6 fruit fly cellular contexts compared by ENCODE assay signal in genomic region chrX:7710439-7711154, dm6.
TF ChIP-seq lines count a peak whose summit lies in the region.

No protein-coding gene starts in this region.

- peak; percentile 96 for TF ChIP-seq CTCF in S2 (optimal IDR thresholded peaks at IDR 0.05; lab: Kevin White, UChicago)
- peak; percentile 99 for TF ChIP-seq CTCF in whole organism, embryonic (GFP tag; optimal IDR thresholded peaks at IDR 0.05; lab: Kevin White, UChicago)

TF ChIP-seq in whole organism, adult, 20 proteins besides CTCF, POLR2A, EP300 and RAD21 (continues in another document):
- TF ChIP-seq CG1620 (GFP tag; optimal IDR thresholded peaks at IDR 0.05; lab: Kevin White, UChicago) (peak; percentile 67), Clk (GFP tag; optimal IDR thresholded peaks at IDR 0.05; lab: Kevin White, UChicago) (no peak), cic (GFP tag; optimal IDR thresholded peaks at IDR 0.05; lab: Kevin White, UChicago) (no peak), bab1 (GFP tag; optimal IDR thresholded peaks at IDR 0.05; lab: Kevin White, UChicago) (no peak), CG12768 (GFP tag; optimal IDR thresholded peaks at IDR 0.05; lab: Kevin White, UChicago) (no peak), Mnt (GFP tag; optimal IDR thresholded peaks at IDR 0.05; lab: Kevin White, UChicago) (peak; percentile 81), Crg-1 (GFP tag; optimal IDR thresholded peaks at IDR 0.05; lab: Kevin White, UChicago) (peak; percentile 20), pad (GFP tag; optimal IDR thresholded peaks at IDR 0.05; lab: Kevin White, UChicago) (peak; percentile 34), CG7045 (GFP tag; optimal IDR thresholded peaks at IDR 0.05; lab: Kevin White, UChicago) (no peak), toe (GFP tag; optimal IDR thresholded peaks at IDR 0.05; lab: Kevin White, UChicago) (no peak), cnc (optimal IDR thresholded peaks at IDR 0.05; lab: Kevin White, UChicago) (no peak), CG33017 (tag; optimal IDR thresholded peaks at IDR 0.05; lab: Kevin White, UChicago) (no peak), tj (GFP tag; optimal IDR thresholded peaks at IDR 0.05; lab: Kevin White, UChicago) (peak; percentile 18), CG11617 (GFP tag; optimal IDR thresholded peaks at IDR 0.05; lab: Kevin White, UChicago) (no peak), Hr96 (GFP tag; optimal IDR thresholded peaks at IDR 0.05; lab: Kevin White, UChicago) (peak; percentile 26), CG7101 (tag; optimal IDR thresholded peaks at IDR 0.05; lab: Kevin White, UChicago) (peak; percentile 38), CG5204 (GFP tag; optimal IDR thresholded peaks at IDR 0.05; lab: Kevin White, UChicago) (no peak), ovo (GFP tag; optimal IDR thresholded peaks at IDR 0.05; lab: Kevin White, UChicago) (peak; percentile 81), CG14711 (tag; optimal IDR thresholded peaks at IDR 0.05; lab: Kevin White, UChicago) (no peak)

TF ChIP-seq in whole organism, embryonic, 481 proteins besides CTCF, POLR2A, EP300 and RAD21 (continues in another document):
- no peak for TF ChIP-seq zfh2 (GFP tag; optimal IDR thresholded peaks at IDR 0.05; lab: Kevin White, UChicago)
- no peak for TF ChIP-seq tio (GFP tag; optimal IDR thresholded peaks at IDR 0.05; lab: Kevin White, UChicago)
- TF ChIP-seq Oaz (GFP tag; IDR thresholded peaks at IDR 0.05; lab: Robert Waterston, UW) = no peak
- no peak for TF ChIP-seq nerfin-2 (GFP tag; IDR thresholded peaks at IDR 0.05; lab: Robert Waterston, UW; ENCODE audit: partially characterized antibody)
- TF ChIP-seq CG4328 (GFP tag; optimal IDR thresholded peaks at IDR 0.05; lab: Kevin White, UChicago) = no peak
- TF ChIP-seq CG14860 (GFP tag; IDR thresholded peaks at IDR 0.05; lab: Robert Waterston, UW; ENCODE audit: partially characterized antibody) = no peak
- no peak for TF ChIP-seq CG10959 (GFP tag; IDR thresholded peaks at IDR 0.05; lab: Robert Waterston, UW)
- no peak for TF ChIP-seq mirr (GFP tag; optimal IDR thresholded peaks at IDR 0.05; lab: Kevin White, UChicago)
- TF ChIP-seq YL-1 (GFP tag; optimal IDR thresholded peaks at IDR 0.05; lab: Kevin White, UChicago) = no peak
- no peak for TF ChIP-seq cato (GFP tag; optimal IDR thresholded peaks at IDR 0.05; lab: Kevin White, UChicago; ENCODE audit: borderline replicate concordance)
- no peak for TF ChIP-seq CG13424 (tag; optimal IDR thresholded peaks at IDR 0.05; lab: Kevin White, UChicago)
- TF ChIP-seq zen2 (GFP tag; IDR thresholded peaks at IDR 0.05; lab: Robert Waterston, UW; ENCODE audit: partially characterized antibody) = no peak
- TF ChIP-seq run (tag; optimal IDR thresholded peaks at IDR 0.05; lab: Kevin White, UChicago) = no peak
- TF ChIP-seq kni (GFP tag; optimal IDR thresholded peaks at IDR 0.05; lab: Kevin White, UChicago) = no peak
- TF ChIP-seq mld (GFP tag; IDR thresholded peaks at IDR 0.05; lab: Robert Waterston, UW; ENCODE audit: partially characterized antibody) = no peak
- peak; percentile 6 for TF ChIP-seq CG12299 (tag; optimal IDR thresholded peaks at IDR 0.05; lab: Kevin White, UChicago)
- TF ChIP-seq CG13287 (GFP tag; IDR thresholded peaks at IDR 0.05; lab: Robert Waterston, UW; ENCODE audit: partially characterized antibody) = peak; percentile 34
- no peak for TF ChIP-seq CG7372 (GFP tag; IDR thresholded peaks at IDR 0.05; lab: Robert Waterston, UW)

TF ChIP-seq in whole organism, prepupa, 60 proteins besides CTCF, POLR2A, EP300 and RAD21 (continues in another document):
- TF ChIP-seq dac (GFP tag; optimal IDR thresholded peaks at IDR 0.05; lab: Kevin White, UChicago) (peak; percentile 10), CG34406 (GFP tag; optimal IDR thresholded peaks at IDR 0.05; lab: Kevin White, UChicago) (no peak), fd59A (GFP tag; optimal IDR thresholded peaks at IDR 0.05; lab: Kevin White, UChicago) (no peak), CG6276 (GFP tag; optimal IDR thresholded peaks at IDR 0.05; lab: Kevin White, UChicago) (peak; percentile 23), Hr39 (GFP tag; optimal IDR thresholded peaks at IDR 0.05; lab: Kevin White, UChicago) (peak; percentile 32), CG11762 (GFP tag; optimal IDR thresholded peaks at IDR 0.05; lab: Kevin White, UChicago; ENCODE audit: insufficient read depth) (no peak), cyc (GFP tag; optimal IDR thresholded peaks at IDR 0.05; lab: Kevin White, UChicago) (peak; percentile 44), esn (GFP tag; optimal IDR thresholded peaks at IDR 0.05; lab: Kevin White, UChicago) (peak; percentile 20), CG8119 (GFP tag; IDR thresholded peaks at IDR 0.05; lab: Robert Waterston, UW) (peak; percentile 36; the same call in 2 of the 3 replicates), Hr38 (GFP tag; optimal IDR thresholded peaks at IDR 0.05; lab: Kevin White, UChicago) (no peak), vri (GFP tag; optimal IDR thresholded peaks at IDR 0.05; lab: Kevin White, UChicago) (no peak), Hr4 (GFP tag; optimal IDR thresholded peaks at IDR 0.05; lab: Kevin White, UChicago) (no peak), OdsH (GFP tag; optimal IDR thresholded peaks at IDR 0.05; lab: Kevin White, UChicago) (no peak), svp (GFP tag; lab: Kevin White, UChicago) (peak; percentile 66), CG6808 (GFP tag; optimal IDR thresholded peaks at IDR 0.05; lab: Kevin White, UChicago) (peak; percentile 100), CG6854 (GFP tag; optimal IDR thresholded peaks at IDR 0.05; lab: Kevin White, UChicago) (no peak), CG6792 (GFP tag; optimal IDR thresholded peaks at IDR 0.05; lab: Kevin White, UChicago) (no peak), CG10669 (GFP tag; optimal IDR thresholded peaks at IDR 0.05; lab: Kevin White, UChicago) (no peak), Met (GFP tag; optimal IDR thresholded peaks at IDR 0.05; lab: Kevin White, UChicago) (no peak), fkh (GFP tag; optimal IDR thresholded peaks at IDR 0.05; lab: Kevin White, UChicago) (peak; percentile 50)

TF ChIP-seq in whole organism, pupa, 21 proteins besides CTCF, POLR2A, EP300 and RAD21:
- TF ChIP-seq CG12605 (GFP tag; IDR thresholded peaks at IDR 0.05; lab: Robert Waterston, UW) (peak; percentile 47; the same call in 1 of the 2 replicates), CG4496 (GFP tag; IDR thresholded peaks at IDR 0.05; lab: Robert Waterston, UW) (no peak)
TF ChIP-seq in whole organism, pupa: peak in this region for 1.

TF ChIP-seq in whole organism, wandering third instar larva, 38 proteins besides CTCF, POLR2A, EP300 and RAD21:
- TF ChIP-seq GATAd (GFP tag; optimal IDR thresholded peaks at IDR 0.05; lab: Kevin White, UChicago) (peak; percentile 63), Rel (GFP tag; optimal IDR thresholded peaks at IDR 0.05; lab: Kevin White, UChicago) (no peak), Rel (tag; optimal IDR thresholded peaks at IDR 0.05; lab: Kevin White, UChicago) (no peak), Hnf4 (GFP tag; optimal IDR thresholded peaks at IDR 0.05; lab: Kevin White, UChicago) (no peak), Sp1 (GFP tag; optimal IDR thresholded peaks at IDR 0.05; lab: Kevin White, UChicago) (peak; percentile 77), tai (GFP tag; optimal IDR thresholded peaks at IDR 0.05; lab: Kevin White, UChicago) (peak; percentile 36), foxo (GFP tag; optimal IDR thresholded peaks at IDR 0.05; lab: Kevin White, UChicago) (peak in 1 of 2 experiments; percentile 45), psq (GFP tag; optimal IDR thresholded peaks at IDR 0.05; lab: Kevin White, UChicago) (no peak), HLH106 (tag; optimal IDR thresholded peaks at IDR 0.05; lab: Kevin White, UChicago) (peak; percentile 11), h (GFP tag; optimal IDR thresholded peaks at IDR 0.05; lab: Kevin White, UChicago) (peak; percentile 40), CG32264 (GFP tag; optimal IDR thresholded peaks at IDR 0.05; lab: Kevin White, UChicago) (no peak), Dif (GFP tag; optimal IDR thresholded peaks at IDR 0.05; lab: Kevin White, UChicago; ENCODE audit: partially characterized antibody) (no peak)
